Worm (Caenorhabditis elegans) whole organism, L4 larva: ENCODE results near the gene R01E6.2.

Source experiments
- D1046.2 ChIP-seq: fragments of 200-800 bp; sonication (Bioruptor generic); IDR thresholded peaks from 2 replicates; pipeline ENCODE4 v1.3.6; 2022; ENCODE audit warnings: missing genetic modification characterization, missing compliant biosample characterization
- F37D6.2 ChIP-seq: sonication (generic microtip); optimal IDR thresholded peaks from 2 replicates; lab custom pipeline; 2016; ENCODE audit warnings: mild to moderate bottlenecking, missing genetic modification characterization, missing compliant biosample characterization
- T20F7.1 ChIP-seq: fragments of 200-800 bp; sonication (Bioruptor generic); optimal IDR thresholded peaks from 2 replicates; lab custom pipeline; 2018; ENCODE audit warnings: mild to moderate bottlenecking, missing genetic modification characterization, missing compliant biosample characterization
- Y5F2A.4 ChIP-seq: fragments of 200-800 bp; sonication (Bioruptor generic); optimal IDR thresholded peaks from 2 replicates; lab custom pipeline; 2018; ENCODE audit warnings: mild to moderate bottlenecking, missing genetic modification characterization, missing compliant biosample characterization
- ZK337.2 ChIP-seq: fragments of 200-800 bp; sonication (Bioruptor generic); IDR thresholded peaks from 2 replicates; pipeline ENCODE4 v1.3.6; 2022; ENCODE audit warnings: missing genetic modification reagents, missing genetic modification characterization, missing compliant biosample characterization
- aha-1 ChIP-seq: fragments of 150-350 bp; peaks from one replicate; lab custom pipeline; 2014; ENCODE audit warnings: missing biosample characterization, missing genetic modification characterization
- aly-2 ChIP-seq: sonication (generic microtip); optimal IDR thresholded peaks from 2 replicates; lab custom pipeline; 2018; ENCODE audit warnings: missing biosample characterization, missing genetic modification characterization
- ceh-62 ChIP-seq: sonication (generic microtip); optimal IDR thresholded peaks from 2 replicates; lab custom pipeline; 2017; ENCODE audit warnings: missing biosample characterization, missing genetic modification characterization
- daf-12 ChIP-seq: fragments of 150-350 bp; optimal IDR thresholded peaks from 2 replicates; lab custom pipeline; 2014; ENCODE audit warnings: missing biosample characterization, missing genetic modification reagents, missing genetic modification characterization
- daf-16 ChIP-seq, 3 experiments: sonication (generic microtip); optimal IDR thresholded peaks; 2 replicates each; lab custom pipeline; 2016 to 2017; ENCODE audit warnings: missing genetic modification characterization in 3 of 3, missing genetic modification reagents in 3 of 3, mild to moderate bottlenecking in 2 of 3, missing compliant biosample characterization in 2 of 3, missing biosample characterization in 1 of 3, moderate library complexity in 1 of 3
- daf-19 ChIP-seq: fragments of 200-800 bp; sonication (Bioruptor generic); conservative IDR thresholded peaks from 2 replicates; pipeline ENCODE4 v1.3.6; 2022; ENCODE audit warnings: missing genetic modification characterization, missing compliant biosample characterization
- dmd-6 ChIP-seq: fragments of 200-800 bp; sonication (Bioruptor generic); IDR thresholded peaks from 2 replicates; pipeline ENCODE4 v1.3.6; 2022; ENCODE audit warnings: missing genetic modification reagents, missing genetic modification characterization, missing compliant biosample characterization
- dve-1 ChIP-seq: sonication (generic microtip); optimal IDR thresholded peaks from 2 replicates; lab custom pipeline; 2017; ENCODE audit warnings: antibody characterized with exemption, mild to moderate bottlenecking, missing genetic modification characterization, missing compliant biosample characterization; ENCODE audit not compliant: insufficient read depth
- fkh-10 ChIP-seq: fragments of 150-350 bp; optimal IDR thresholded peaks from 2 replicates; lab custom pipeline; 2014; ENCODE audit warnings: missing biosample characterization, missing genetic modification reagents, missing genetic modification characterization
- gei-8 ChIP-seq: fragments of 200-800 bp; sonication (Bioruptor generic); optimal IDR thresholded peaks from 2 replicates; lab custom pipeline; 2018; ENCODE audit warnings: mild to moderate bottlenecking, missing genetic modification characterization, missing compliant biosample characterization
- hif-1 ChIP-seq, 2 experiments: sonication (generic microtip); optimal IDR thresholded peaks; 2 replicates each; lab custom pipeline; 2016 to 2017; ENCODE audit warnings: missing compliant biosample characterization in 2 of 2, missing genetic modification characterization in 2 of 2, missing genetic modification reagents in 2 of 2, missing genotype in 2 of 2, mild to moderate bottlenecking in 1 of 2
- hlh-11 ChIP-seq: fragments of 200-800 bp; sonication (Bioruptor generic); optimal IDR thresholded peaks from 2 replicates; lab custom pipeline; 2018; ENCODE audit warnings: mild to moderate bottlenecking, missing genetic modification characterization, missing compliant biosample characterization
- hlh-30 ChIP-seq: sonication (generic microtip); optimal IDR thresholded peaks from 2 replicates; lab custom pipeline; 2017; ENCODE audit warnings: antibody characterized with exemption, mild to moderate bottlenecking, missing genetic modification characterization, missing compliant biosample characterization; ENCODE audit not compliant: insufficient read depth
- jun-1 ChIP-seq: fragments of 150-350 bp; optimal IDR thresholded peaks from 2 replicates; lab custom pipeline; 2014; ENCODE audit warnings: missing biosample characterization, missing genetic modification reagents, missing genetic modification characterization
- lir-3 ChIP-seq: sonication (generic microtip); optimal IDR thresholded peaks from 2 replicates; lab custom pipeline; 2016; ENCODE audit warnings: mild to moderate bottlenecking, missing genetic modification characterization, missing compliant biosample characterization
- lsy-2 ChIP-seq, 2 experiments: fragments of 150-350 bp in 1 of 2; sonication (generic microtip) in 1 of 2; optimal IDR thresholded peaks; 2 replicates each; lab custom pipeline; 2014 to 2017; ENCODE audit warnings: missing biosample characterization in 2 of 2, missing genetic modification characterization in 2 of 2
- madf-5 ChIP-seq, 2 experiments: fragments of 200-800 bp; sonication (Bioruptor generic); IDR thresholded peaks; 2 replicates each; pipeline ENCODE4 v1.3.6; 2022; ENCODE audit warnings: missing compliant biosample characterization in 2 of 2, missing genetic modification characterization in 2 of 2
- madf-9 ChIP-seq: fragments of 200-800 bp; sonication (Bioruptor generic); conservative IDR thresholded peaks from 2 replicates; pipeline ENCODE4 v1.3.6; 2022; ENCODE audit warnings: missing genetic modification reagents, missing genetic modification characterization, missing compliant biosample characterization
- mdl-1 ChIP-seq, 2 experiments: fragments of 150-350 bp in 1 of 2; sonication (generic microtip) in 1 of 2; optimal IDR thresholded peaks; 2 replicates each; lab custom pipeline; 2014 to 2017; ENCODE audit warnings: missing biosample characterization in 2 of 2, missing genetic modification characterization in 2 of 2
- mdt-29 ChIP-seq: fragments of 200-800 bp; sonication (Bioruptor generic); IDR thresholded peaks from 2 replicates; pipeline ENCODE4 v1.3.6; 2022; ENCODE audit warnings: missing genetic modification reagents, missing genetic modification characterization, missing compliant biosample characterization
- mep-1 ChIP-seq: fragments of 150-350 bp; sonication (generic microtip); optimal IDR thresholded peaks from 3 replicates; lab custom pipeline; 2014; ENCODE audit warnings: missing biosample characterization, missing genetic modification characterization
- nhr-10 ChIP-seq: fragments of 150-350 bp; optimal IDR thresholded peaks from 2 replicates; lab custom pipeline; 2014; ENCODE audit warnings: missing biosample characterization, missing genetic modification characterization
- nhr-11 ChIP-seq: fragments of 150-350 bp; optimal IDR thresholded peaks from 2 replicates; lab custom pipeline; 2014; ENCODE audit warnings: missing biosample characterization, missing genetic modification characterization
- nhr-237 ChIP-seq: sonication (generic microtip); optimal IDR thresholded peaks from 2 replicates; lab custom pipeline; 2017; ENCODE audit warnings: missing biosample characterization, missing genetic modification characterization
- nhr-28 ChIP-seq: fragments of 150-350 bp; optimal IDR thresholded peaks from 2 replicates; lab custom pipeline; 2014; ENCODE audit warnings: missing biosample characterization, missing genetic modification characterization
- nhr-42 ChIP-seq: fragments of 200-800 bp; sonication (Bioruptor generic); IDR thresholded peaks from 2 replicates; pipeline ENCODE4 v1.3.6; 2022; ENCODE audit warnings: missing genetic modification characterization, missing compliant biosample characterization
- nhr-48 ChIP-seq: sonication (generic microtip); optimal IDR thresholded peaks from 2 replicates; lab custom pipeline; 2016; ENCODE audit warnings: mild to moderate bottlenecking, missing genetic modification characterization, missing compliant biosample characterization
- nhr-6 ChIP-seq: fragments of 150-350 bp; optimal IDR thresholded peaks from 2 replicates; lab custom pipeline; 2014; ENCODE audit warnings: missing biosample characterization, missing genetic modification characterization
- snpc-1.2 ChIP-seq: fragments of 200-800 bp; sonication (Bioruptor generic); IDR thresholded peaks from 2 replicates; pipeline ENCODE4 v1.3.6; 2022; ENCODE audit warnings: missing genetic modification reagents, missing genetic modification characterization, missing compliant biosample characterization
- snpc-4 ChIP-seq: fragments of 150-350 bp; optimal IDR thresholded peaks from 2 replicates; lab custom pipeline; 2014; ENCODE audit warnings: missing biosample characterization, missing genetic modification characterization
- tra-1 ChIP-seq: fragments of 200-800 bp; sonication (Bioruptor generic); IDR thresholded peaks from 2 replicates; pipeline ENCODE4 v1.3.6; 2022; ENCODE audit warnings: missing genetic modification reagents, missing genetic modification characterization, missing compliant biosample characterization
- unc-62 ChIP-seq, 3 experiments: fragments of 150-350 bp in 1 of 3; sonication (generic microtip); optimal IDR thresholded peaks in 2 of 3; peaks in 1 of 3; 1 replicate in 1 of 3; 2 replicates in 2 of 3; lab custom pipeline; 2014 to 2017; ENCODE audit warnings: missing biosample characterization in 3 of 3, missing genetic modification characterization in 3 of 3, missing genetic modification reagents in 3 of 3, missing genotype in 1 of 3
- zfp-2 ChIP-seq: sonication (generic microtip); optimal IDR thresholded peaks from 2 replicates; lab custom pipeline; 2016; ENCODE audit warnings: mild to moderate bottlenecking, missing genetic modification characterization, missing compliant biosample characterization
- zip-2 ChIP-seq: fragments of 150-350 bp; optimal IDR thresholded peaks from 2 replicates; lab custom pipeline; 2014; ENCODE audit warnings: missing biosample characterization, missing genetic modification characterization

The R01E6.2 gene

DNA sequence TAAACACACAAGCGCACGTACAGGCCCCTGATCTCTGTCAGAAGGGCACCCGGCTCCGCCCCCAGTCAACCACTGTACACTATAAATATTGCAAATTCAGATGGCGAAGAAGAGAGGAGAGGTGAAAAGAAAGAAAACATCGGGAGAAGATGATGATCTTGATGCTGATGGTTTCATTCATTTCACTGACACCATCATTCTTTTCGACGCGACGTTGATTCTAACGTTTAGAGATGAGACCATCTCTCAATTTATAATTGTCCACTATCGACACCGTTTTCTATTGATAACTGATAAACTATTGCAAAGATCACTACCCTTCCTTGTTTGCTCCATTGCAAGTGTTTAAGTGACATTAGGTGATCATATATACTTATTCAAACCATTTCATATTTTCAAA lies 25.0 kb downstream of the R01E6.2 start (continued):
- TF ChIP-seq zfp-2 (tag; lab: Kevin White, UChicago) (no peak), nhr-42 (GFP tag; lab: Robert Waterston, UW) (no peak), madf-9 (GFP tag; lab: Robert Waterston, UW) (no peak), D1046.2 (GFP tag; lab: Robert Waterston, UW) (no peak), nhr-48 (tag; lab: Kevin White, UChicago) (no peak), daf-12 (tag; lab: Kevin White, UChicago) (no peak), hif-1 (tag; optimal IDR thresholded peaks at IDR 0.05; lab: Kevin White, UChicago) (peak in 1 of 2 experiments; percentile 37), fkh-10 (no peak), dve-1 (tag; lab: Kevin White, UChicago) (peak; percentile 22), F37D6.2 (tag; lab: Kevin White, UChicago) (no peak), ZK337.2 (no peak), gei-8 (GFP tag; lab: Kevin White, UChicago) (no peak), daf-16 (GFP tag; optimal IDR thresholded peaks at IDR 0.05; lab: Kevin White, UChicago) (no peak), daf-16 (tag; optimal IDR thresholded peaks at IDR 0.05; lab: Kevin White, UChicago) (peak; percentile 42), jun-1 (tag; lab: Kevin White, UChicago) (no peak), mdt-29 (no peak), madf-5 (GFP tag; IDR thresholded peaks at IDR 0.05; lab: Robert Waterston, UW) (no peak), tra-1 (GFP tag; lab: Robert Waterston, UW) (no peak), aly-2 (no peak), zip-2 (tag; lab: Kevin White, UChicago) (no peak), snpc-4 (tag; lab: Kevin White, UChicago) (no peak), nhr-6 (tag; lab: Kevin White, UChicago) (no peak), mdl-1 (tag; optimal IDR thresholded peaks at IDR 0.05; lab: Kevin White, UChicago) (peak in 1 of 2 experiments; percentile 32), snpc-1.2 (no peak), daf-19 (GFP tag; lab: Robert Waterston, UW) (no peak), aha-1 (peak; percentile 58)
- TF ChIP-seq, all 104 proteins: peak for 12

- TF ChIP-seq mep-1 (tag; lab: Kevin White, UChicago) (peak; percentile 18), nhr-237 (tag; lab: Kevin White, UChicago) (no peak), jun-1 (tag; lab: Kevin White, UChicago) (no peak), hlh-30 (tag; lab: Kevin White, UChicago) (peak; percentile 52), nhr-28 (tag; lab: Kevin White, UChicago) (peak; percentile 76), T20F7.1 (GFP tag; lab: Kevin White, UChicago) (no peak), dve-1 (tag; lab: Kevin White, UChicago) (peak; percentile 68), dmd-6 (peak; percentile 58), lsy-2 (tag; optimal IDR thresholded peaks at IDR 0.05; lab: Kevin White, UChicago) (peak in 1 of 2 experiments; percentile 35), lir-3 (tag; lab: Kevin White, UChicago) (no peak), unc-62 (GFP tag; optimal IDR thresholded peaks at IDR 0.05 in 1 of 2; lab: Kevin White, UChicago) (peak in 1 of 2 experiments; percentile 96), unc-62 (tag; optimal IDR thresholded peaks at IDR 0.05; lab: Kevin White, UChicago) (no peak), nhr-10 (peak; percentile 13), nhr-11 (peak; percentile 13), mdl-1 (tag; optimal IDR thresholded peaks at IDR 0.05; lab: Kevin White, UChicago) (peak in 1 of 2 experiments; percentile 51), ZK337.2 (no peak), ceh-62 (tag; lab: Kevin White, UChicago) (no peak), hlh-11 (tag; lab: Kevin White, UChicago) (peak; percentile 61), Y5F2A.4 (GFP tag; lab: Kevin White, UChicago) (no peak), daf-16 (GFP tag; optimal IDR thresholded peaks at IDR 0.05; lab: Kevin White, UChicago) (no peak), daf-16 (tag; optimal IDR thresholded peaks at IDR 0.05; lab: Kevin White, UChicago) (peak; percentile 25)
Observed at ce11 chrX:13539701-13540100, 26.6 kb downstream of the R01E6.2 start.
